Worm (Caenorhabditis elegans): Measurements from ENCODE around the gene spds-1.

DNA sequence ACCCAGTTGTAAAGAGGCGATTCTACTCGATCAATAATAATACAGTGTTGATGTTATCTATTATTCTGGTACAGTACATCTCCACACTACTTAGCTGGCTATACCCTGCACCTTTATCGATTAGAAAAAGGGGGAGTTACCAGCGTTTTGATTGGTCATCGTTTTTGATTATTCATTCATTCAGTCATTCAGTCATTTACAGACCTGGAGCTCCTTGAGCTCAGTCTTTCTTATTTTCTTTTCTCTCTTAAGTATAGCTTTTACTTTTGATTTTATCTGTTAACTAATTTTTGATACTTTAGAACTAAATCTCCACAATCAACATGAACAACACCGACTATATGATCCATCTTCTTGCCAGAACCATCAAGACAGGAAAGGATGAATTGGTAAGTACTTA, 43.4 kb downstream of the spds-1 start, which contains the start of gene Y46G5A.28:
- TF ChIP-seq dao-5 (tag; optimal IDR thresholded peaks at IDR 0.05) (no peak), him-1 (tag; optimal IDR thresholded peaks at IDR 0.05) (no peak), W03F9.2 (tag; optimal IDR thresholded peaks at IDR 0.05) (no peak)

Data from whole organism, L4/young adult.